Fruit fly (Drosophila melanogaster): Measurements from ENCODE around the gene alph.
A peak's percentile ranks its signal among the peaks of the same experiment; 100 is the strongest.

The alph gene

dm6 chr3R:29570239-29570814 is 21.3 kb upstream of the alph start (continued):
- no peak for TF ChIP-seq Hr38 (GFP tag; optimal IDR thresholded peaks at IDR 0.05)
- TF ChIP-seq CG6808 (GFP tag; optimal IDR thresholded peaks at IDR 0.05) = peak; percentile 65
- peak; percentile 62 for TF ChIP-seq CG8119 (GFP tag; IDR thresholded peaks at IDR 0.05)
- peak; percentile 61 for TF ChIP-seq CG10631 (GFP tag; optimal IDR thresholded peaks at IDR 0.05)
- TF ChIP-seq CG8632 (GFP tag; optimal IDR thresholded peaks at IDR 0.05) = no peak
- TF ChIP-seq CG1621 (tag; optimal IDR thresholded peaks at IDR 0.05) = peak; percentile 4
- TF ChIP-seq dsx (GFP tag; optimal IDR thresholded peaks at IDR 0.05; ENCODE audit: poor library complexity, severe bottlenecking) = peak; percentile 57
- peak; percentile 64 for TF ChIP-seq CG15336 (GFP tag; IDR thresholded peaks at IDR 0.05)
- no peak for TF ChIP-seq Blimp-1 (GFP tag; optimal IDR thresholded peaks at IDR 0.05)
- peak; percentile 15 for TF ChIP-seq net (GFP tag; optimal IDR thresholded peaks at IDR 0.05)
- no peak for TF ChIP-seq CG34406 (GFP tag; optimal IDR thresholded peaks at IDR 0.05)
- TF ChIP-seq Eip78C (GFP tag) = peak; percentile 78
- TF ChIP-seq dac (GFP tag; optimal IDR thresholded peaks at IDR 0.05) = no peak
- TF ChIP-seq pdm3 (GFP tag; optimal IDR thresholded peaks at IDR 0.05) = no peak
- no peak for TF ChIP-seq Lpt (GFP tag; optimal IDR thresholded peaks at IDR 0.05)
- TF ChIP-seq fkh (GFP tag; optimal IDR thresholded peaks at IDR 0.05) = no peak
- TF ChIP-seq cyc (GFP tag; optimal IDR thresholded peaks at IDR 0.05) = no peak
- peak; percentile 75 for TF ChIP-seq CG3032 (tag; optimal IDR thresholded peaks at IDR 0.05)

dm6 chr3R:29572040-29572648 is 19.5 kb upstream of the alph start:
- TF ChIP-seq dsx (GFP tag; optimal IDR thresholded peaks at IDR 0.05; ENCODE audit: poor library complexity, severe bottlenecking) = no peak

DNA sequence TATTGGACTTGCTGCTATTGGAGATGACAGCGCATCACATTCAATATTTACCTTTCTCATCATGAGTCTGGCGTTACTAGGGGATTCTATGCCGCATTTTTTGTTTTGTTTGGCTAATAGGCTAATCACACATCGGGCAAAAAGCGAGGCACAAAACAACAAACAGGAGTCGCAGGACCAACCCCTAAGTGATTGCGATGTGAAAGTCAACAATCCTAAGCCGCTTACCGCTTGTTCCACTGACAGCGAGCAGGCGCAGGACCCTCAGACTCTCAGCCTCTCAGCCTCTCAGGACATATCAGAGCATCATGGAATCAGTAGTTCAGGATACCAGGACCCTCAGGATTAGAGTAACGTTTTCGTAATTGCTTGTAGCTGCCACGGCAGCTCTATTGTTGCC is 15.6 kb upstream of the alph start:
- peak; percentile 48 for TF ChIP-seq fkh (GFP tag; optimal IDR thresholded peaks at IDR 0.05)
- no peak for TF ChIP-seq CG32006 (GFP tag; optimal IDR thresholded peaks at IDR 0.05)
- TF ChIP-seq Gug (GFP tag; IDR thresholded peaks at IDR 0.05) = no peak
- no peak for TF ChIP-seq Hr38 (GFP tag; optimal IDR thresholded peaks at IDR 0.05)
- TF ChIP-seq CG34406 (GFP tag; optimal IDR thresholded peaks at IDR 0.05) = no peak

- TF ChIP-seq eg (GFP tag; IDR thresholded peaks at IDR 0.05) (no peak), CG3919 (GFP tag; optimal IDR thresholded peaks at IDR 0.05) (no peak), esn (GFP tag; optimal IDR thresholded peaks at IDR 0.05) (no peak), Met (GFP tag; optimal IDR thresholded peaks at IDR 0.05) (peak; percentile 11), CG32006 (GFP tag; optimal IDR thresholded peaks at IDR 0.05) (no peak), CG11902 (GFP tag; optimal IDR thresholded peaks at IDR 0.05) (no peak), CG9139 (GFP tag; optimal IDR thresholded peaks at IDR 0.05) (no peak), CG34406 (GFP tag; optimal IDR thresholded peaks at IDR 0.05) (peak; percentile 1), pdm3 (GFP tag; optimal IDR thresholded peaks at IDR 0.05) (no peak), Eip78C (GFP tag) (peak; percentile 72), Eip75B (GFP tag; optimal IDR thresholded peaks at IDR 0.05) (no peak), CG11762 (GFP tag; optimal IDR thresholded peaks at IDR 0.05; ENCODE audit: insufficient read depth) (no peak), Hr38 (GFP tag; optimal IDR thresholded peaks at IDR 0.05) (no peak), svp (GFP tag) (peak; percentile 52), CG10631 (GFP tag; optimal IDR thresholded peaks at IDR 0.05) (peak; percentile 11), Hr4 (GFP tag; optimal IDR thresholded peaks at IDR 0.05) (no peak), CG8119 (GFP tag; IDR thresholded peaks at IDR 0.05) (no peak), CG6808 (GFP tag; optimal IDR thresholded peaks at IDR 0.05) (no peak), CG1621 (tag; optimal IDR thresholded peaks at IDR 0.05) (no peak), CG8319 (GFP tag; optimal IDR thresholded peaks at IDR 0.05) (no peak), fd85E (GFP tag; optimal IDR thresholded peaks at IDR 0.05) (no peak), CG15336 (GFP tag; IDR thresholded peaks at IDR 0.05) (no peak), CG6854 (GFP tag; optimal IDR thresholded peaks at IDR 0.05) (no peak), spab (GFP tag; optimal IDR thresholded peaks at IDR 0.05) (no peak), CG4318 (GFP tag; optimal IDR thresholded peaks at IDR 0.05) (no peak), net (GFP tag; optimal IDR thresholded peaks at IDR 0.05) (no peak), Gug (GFP tag; IDR thresholded peaks at IDR 0.05) (no peak), Sox14 (GFP tag; optimal IDR thresholded peaks at IDR 0.05) (no peak), dsx (GFP tag; optimal IDR thresholded peaks at IDR 0.05; ENCODE audit: poor library complexity, severe bottlenecking) (no peak), CG6276 (GFP tag; optimal IDR thresholded peaks at IDR 0.05) (no peak), Lpt (GFP tag; optimal IDR thresholded peaks at IDR 0.05) (no peak), Sox15 (GFP tag; optimal IDR thresholded peaks at IDR 0.05) (no peak), fd59A (GFP tag; optimal IDR thresholded peaks at IDR 0.05) (no peak), CG7368 (GFP tag; optimal IDR thresholded peaks at IDR 0.05) (no peak), Ets96B (tag; optimal IDR thresholded peaks at IDR 0.05) (peak; percentile 19)
Measured at dm6 chr3R:29581420-29581819, 10.2 kb upstream of the alph start.

Data from whole organism, prepupa.